Worm (Caenorhabditis elegans): ENCODE results near the gene tars-1.

The tars-1 gene

DNA sequence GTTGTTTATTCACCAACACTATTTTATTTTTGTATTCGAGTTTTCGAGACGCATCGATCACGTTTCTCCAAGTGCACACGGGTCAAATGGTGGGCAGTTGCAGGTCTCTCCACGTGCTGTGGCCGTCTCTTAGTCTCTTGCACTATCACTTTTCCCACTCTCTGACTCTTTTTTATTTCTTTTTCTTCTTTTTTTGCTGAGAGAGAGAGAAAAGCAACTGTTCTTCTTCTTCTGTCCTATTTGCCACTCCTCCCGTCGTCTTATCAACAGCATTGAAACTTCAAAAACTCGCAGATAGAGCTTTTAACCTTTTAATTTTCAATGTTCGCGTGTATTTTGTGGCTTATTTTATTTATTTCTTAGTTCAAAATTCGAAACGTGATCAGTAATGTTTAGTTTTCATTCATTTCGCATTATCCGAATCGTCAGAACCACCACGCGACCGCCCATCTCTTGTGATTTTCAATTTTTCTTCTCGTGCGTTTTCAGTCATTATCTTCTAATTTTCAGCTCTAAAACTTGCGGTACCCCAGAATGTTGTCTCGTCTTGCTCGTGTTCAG, 33.2 kb upstream of the tars-1 start, which contains the start of gene alh-8 (continued):
- TF ChIP-seq mdl-1 (tag; optimal IDR thresholded peaks at IDR 0.05) (peak; percentile 92), skn-1 (tag; optimal IDR thresholded peaks at IDR 0.05) (no peak), nhr-67 (tag; optimal IDR thresholded peaks at IDR 0.05) (no peak)

DNA sequence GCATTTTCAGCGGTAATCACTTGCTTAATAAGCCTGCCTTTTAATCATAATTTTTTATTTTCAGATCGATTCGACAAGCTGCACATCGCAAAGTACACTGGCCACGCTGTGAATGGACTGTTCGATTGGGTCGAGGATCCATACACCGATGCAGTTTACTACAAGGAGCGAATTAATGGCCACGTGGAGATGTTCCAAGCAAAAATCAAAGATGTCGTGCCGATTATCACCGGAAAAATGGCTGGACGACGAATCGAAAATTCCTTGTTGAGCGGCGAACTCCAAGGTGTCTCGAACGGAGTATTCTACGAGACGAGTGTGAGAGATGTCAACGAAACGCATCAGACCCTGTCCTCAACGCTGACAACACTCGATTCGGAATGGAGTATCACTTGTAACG, 32.0 kb upstream of the tars-1 start:
- no peak for TF ChIP-seq unc-39 (tag; optimal IDR thresholded peaks at IDR 0.05)
- TF ChIP-seq nhr-25 (tag; optimal IDR thresholded peaks at IDR 0.05): no peak
- TF ChIP-seq jun-1 (tag; optimal IDR thresholded peaks at IDR 0.05): no peak
- TF ChIP-seq nhr-11 (tag; optimal IDR thresholded peaks at IDR 0.05): no peak
- TF ChIP-seq ztf-11 (tag; optimal IDR thresholded peaks at IDR 0.05): no peak
- no peak for TF ChIP-seq nhr-76 (tag; optimal IDR thresholded peaks at IDR 0.05)
- TF ChIP-seq sea-2 (GFP tag; optimal IDR thresholded peaks at IDR 0.05): no peak
- no peak for TF ChIP-seq ZK546.5 (tag; optimal IDR thresholded peaks at IDR 0.05)
- TF ChIP-seq elt-3 (tag; optimal IDR thresholded peaks at IDR 0.05): no peak
- no peak for TF ChIP-seq snpc-4 (tag; optimal IDR thresholded peaks at IDR 0.05)

ce11 chrII:11726470-11727106, 31.1 kb upstream of the tars-1 start, which contains the start of gene F13D12.5:
F13D12.5 (plus strand) TSS chrII:11726814.
- TF ChIP-seq ztf-11 (tag; optimal IDR thresholded peaks at IDR 0.05): no peak
- no peak for TF ChIP-seq nhr-23 (tag; optimal IDR thresholded peaks at IDR 0.05)
- no peak for TF ChIP-seq elt-3 (tag; optimal IDR thresholded peaks at IDR 0.05)
- no peak for TF ChIP-seq eor-1 (tag; optimal IDR thresholded peaks at IDR 0.05)
- TF ChIP-seq elt-2 (tag; optimal IDR thresholded peaks at IDR 0.05): no peak
- TF ChIP-seq nhr-25 (tag; optimal IDR thresholded peaks at IDR 0.05): no peak
- TF ChIP-seq daf-12 (tag; optimal IDR thresholded peaks at IDR 0.05): no peak
- TF ChIP-seq ceh-9 (tag; optimal IDR thresholded peaks at IDR 0.05): no peak
- no peak for TF ChIP-seq nhr-67 (tag; optimal IDR thresholded peaks at IDR 0.05)
- no peak for TF ChIP-seq jun-1 (tag; optimal IDR thresholded peaks at IDR 0.05)
- TF ChIP-seq hmg-11 (tag; optimal IDR thresholded peaks at IDR 0.05): no peak
- no peak for TF ChIP-seq fkh-10 (GFP tag; optimal IDR thresholded peaks at IDR 0.05)
- TF ChIP-seq nhr-76 (tag; optimal IDR thresholded peaks at IDR 0.05): no peak
- no peak for TF ChIP-seq lsy-12 (tag; optimal IDR thresholded peaks at IDR 0.05)
- TF ChIP-seq ceh-16 (tag; optimal IDR thresholded peaks at IDR 0.05): no peak
- no peak for TF ChIP-seq nfya-1 (tag; optimal IDR thresholded peaks at IDR 0.05; ENCODE audit: insufficient read depth)
- TF ChIP-seq elt-1 (tag; optimal IDR thresholded peaks at IDR 0.05): no peak
- no peak for TF ChIP-seq ztf-4 (tag; optimal IDR thresholded peaks at IDR 0.05)
- TF ChIP-seq pha-4 (tag; optimal IDR thresholded peaks at IDR 0.05): no peak
- TF ChIP-seq R02D3.7 (tag; optimal IDR thresholded peaks at IDR 0.05): no peak

ce11 chrII:11725615-11726014, 30.2 kb upstream of the tars-1 start:
- no peak for TF ChIP-seq daf-12 (tag; optimal IDR thresholded peaks at IDR 0.05)
- TF ChIP-seq lin-39 (tag; optimal IDR thresholded peaks at IDR 0.05): no peak
- TF ChIP-seq ama-1 (optimal IDR thresholded peaks at IDR 0.05): no peak
- TF ChIP-seq jun-1 (tag; optimal IDR thresholded peaks at IDR 0.05): no peak
- TF ChIP-seq nhr-11 (tag; optimal IDR thresholded peaks at IDR 0.05): no peak

DNA sequence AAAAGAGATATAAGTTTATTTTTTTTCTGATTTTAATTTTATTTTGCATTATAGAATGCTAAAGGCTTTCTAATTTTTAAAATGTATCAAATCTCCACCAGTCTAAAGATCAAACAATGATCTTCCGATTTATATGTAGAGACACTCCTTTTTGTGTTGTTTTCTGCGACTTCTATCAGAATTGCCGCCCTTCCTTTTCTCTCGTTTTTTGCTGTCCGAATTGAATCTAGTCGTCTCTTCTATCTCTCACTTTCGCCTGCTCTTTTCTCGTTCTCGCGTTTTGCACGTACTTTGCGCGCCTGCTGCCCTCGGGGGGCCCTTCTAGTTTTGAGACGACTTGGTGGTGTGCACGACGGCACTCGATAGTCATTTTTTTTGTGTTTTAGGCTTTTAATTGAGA, 28.9 kb upstream of the tars-1 start:
- peak; percentile 15 for TF ChIP-seq pha-4 (tag; optimal IDR thresholded peaks at IDR 0.05)
- TF ChIP-seq lin-39 (tag; optimal IDR thresholded peaks at IDR 0.05): peak; percentile 75
- peak; percentile 20 for TF ChIP-seq lin-15B (tag; optimal IDR thresholded peaks at IDR 0.05)
- TF ChIP-seq aly-2 (tag; optimal IDR thresholded peaks at IDR 0.05): no peak
- TF ChIP-seq hmg-11 (tag; optimal IDR thresholded peaks at IDR 0.05): peak; percentile 26
- peak; percentile 68 for TF ChIP-seq nfya-1 (tag; optimal IDR thresholded peaks at IDR 0.05; ENCODE audit: insufficient read depth)
- no peak for TF ChIP-seq nhr-77 (tag; optimal IDR thresholded peaks at IDR 0.05)
- no peak for TF ChIP-seq elt-3 (tag; optimal IDR thresholded peaks at IDR 0.05)
- TF ChIP-seq fkh-10 (GFP tag; optimal IDR thresholded peaks at IDR 0.05): peak; percentile 51

ce11 chrII:11723904-11724303, 28.4 kb upstream of the tars-1 start, which contains the start of gene ldh-1:
ldh-1 (plus strand) TSS chrII:11724204.
- TF ChIP-seq egl-5 (tag; optimal IDR thresholded peaks at IDR 0.05) (no peak), ceh-9 (tag; optimal IDR thresholded peaks at IDR 0.05) (no peak), skn-1 (tag; optimal IDR thresholded peaks at IDR 0.05) (no peak), nhr-25 (tag; optimal IDR thresholded peaks at IDR 0.05) (no peak), elt-3 (tag; optimal IDR thresholded peaks at IDR 0.05) (no peak), fos-1 (tag; optimal IDR thresholded peaks at IDR 0.05) (no peak), ama-1 (optimal IDR thresholded peaks at IDR 0.05) (no peak), sea-2 (GFP tag; optimal IDR thresholded peaks at IDR 0.05) (no peak), ztf-11 (tag; optimal IDR thresholded peaks at IDR 0.05) (no peak), tbx-2 (tag; optimal IDR thresholded peaks at IDR 0.05) (no peak), pha-4 (tag; optimal IDR thresholded peaks at IDR 0.05) (no peak), nhr-28 (tag; optimal IDR thresholded peaks at IDR 0.05) (no peak)

Measured in whole organism, L3 larva.